Worm (Caenorhabditis elegans) whole organism, L3 larva: Measurements from ENCODE around the gene irld-2.

Experiments used
- R02D3.7 ChIP-seq: fragments of 150-350 bp; optimal IDR thresholded peaks from 2 replicates; lab custom pipeline; 2014; ENCODE audit warnings: missing biosample characterization, missing genetic modification characterization
- ZK546.5 ChIP-seq: sonication (generic microtip); optimal IDR thresholded peaks from 2 replicates; lab custom pipeline; 2017; ENCODE audit warnings: missing biosample characterization, missing genetic modification characterization
- aly-2 ChIP-seq: fragments of 150-350 bp; optimal IDR thresholded peaks from 2 replicates; lab custom pipeline; 2014; ENCODE audit warnings: missing biosample characterization, missing genetic modification characterization
- ama-1 ChIP-seq: fragments of 150-350 bp; optimal IDR thresholded peaks from 2 replicates; lab custom pipeline; 2018
- ceh-16 ChIP-seq: sonication (generic microtip); optimal IDR thresholded peaks from 2 replicates; lab custom pipeline; 2017; ENCODE audit warnings: missing biosample characterization, missing genetic modification characterization
- ceh-9 ChIP-seq: sonication (generic microtip); optimal IDR thresholded peaks from 2 replicates; lab custom pipeline; 2018; ENCODE audit warnings: missing biosample characterization, missing genetic modification characterization
- daf-12 ChIP-seq: fragments of 150-350 bp; optimal IDR thresholded peaks from 2 replicates; lab custom pipeline; 2014; ENCODE audit warnings: missing biosample characterization, missing genetic modification reagents, missing genetic modification characterization
- egl-27 ChIP-seq: sonication (generic microtip); optimal IDR thresholded peaks from 4 replicates; lab custom pipeline; 2017; ENCODE audit warnings: missing biosample characterization, missing genetic modification reagents, missing genetic modification characterization
- egl-5 ChIP-seq: fragments of 150-350 bp; optimal IDR thresholded peaks from 2 replicates; lab custom pipeline; 2017; ENCODE audit warnings: missing biosample characterization, missing genetic modification reagents, missing genetic modification characterization, inconsistent platforms
- elt-1 ChIP-seq: fragments of 150-350 bp; optimal IDR thresholded peaks from 2 replicates; lab custom pipeline; 2014; ENCODE audit warnings: missing biosample characterization, missing genetic modification characterization
- elt-2 ChIP-seq: sonication (generic microtip); optimal IDR thresholded peaks from 2 replicates; lab custom pipeline; 2016; ENCODE audit warnings: missing genetic modification reagents, mild to moderate bottlenecking, missing genetic modification characterization, missing compliant biosample characterization
- elt-3 ChIP-seq, 3 experiments: fragments of 150-350 bp in 1 of 3; sonication (generic microtip) in 2 of 3; optimal IDR thresholded peaks; 2 replicates in 2 of 3; 4 replicates in 1 of 3; lab custom pipeline; 2014 to 2017; ENCODE audit warnings: missing biosample characterization in 3 of 3, missing genetic modification characterization in 3 of 3
- fkh-2 ChIP-seq: fragments of 150-350 bp; optimal IDR thresholded peaks from 2 replicates; lab custom pipeline; 2014; ENCODE audit warnings: missing biosample characterization, missing genetic modification reagents, missing genetic modification characterization
- fos-1 ChIP-seq: fragments of 150-350 bp; optimal IDR thresholded peaks from 2 replicates; lab custom pipeline; 2014; ENCODE audit warnings: missing biosample characterization, missing genetic modification characterization
- hmg-11 ChIP-seq: sonication (generic microtip); optimal IDR thresholded peaks from 2 replicates; lab custom pipeline; 2016; ENCODE audit warnings: missing genetic modification characterization, missing compliant biosample characterization
- jun-1 ChIP-seq: fragments of 150-350 bp; optimal IDR thresholded peaks from 2 replicates; lab custom pipeline; 2014; ENCODE audit warnings: missing biosample characterization, missing genetic modification reagents, missing genetic modification characterization
- lin-15B ChIP-seq: fragments of 150-350 bp; optimal IDR thresholded peaks from 2 replicates; lab custom pipeline; 2014; ENCODE audit warnings: missing biosample characterization, missing genetic modification characterization
- lin-39 ChIP-seq: fragments of 150-350 bp; optimal IDR thresholded peaks from 2 replicates; lab custom pipeline; 2018; ENCODE audit warnings: missing biosample characterization, missing genetic modification reagents, missing genetic modification characterization
- mdl-1 ChIP-seq: fragments of 150-350 bp; optimal IDR thresholded peaks from 2 replicates; lab custom pipeline; 2014; ENCODE audit warnings: missing biosample characterization, missing genetic modification characterization
- nfya-1 ChIP-seq: sonication (generic microtip); optimal IDR thresholded peaks from 2 replicates; lab custom pipeline; 2017; ENCODE audit warnings: missing genetic modification characterization, mild to moderate bottlenecking, missing compliant biosample characterization, antibody characterized with exemption, moderate library complexity; ENCODE audit not compliant: insufficient read depth
- nhr-11 ChIP-seq: fragments of 150-350 bp; optimal IDR thresholded peaks from 2 replicates; lab custom pipeline; 2014; ENCODE audit warnings: missing biosample characterization, missing genetic modification characterization
- nhr-12 ChIP-seq: fragments of 150-350 bp; optimal IDR thresholded peaks from 2 replicates; lab custom pipeline; 2014; ENCODE audit warnings: missing biosample characterization, missing genetic modification characterization
- nhr-23 ChIP-seq: fragments of 150-350 bp; optimal IDR thresholded peaks from 2 replicates; lab custom pipeline; 2014; ENCODE audit warnings: missing biosample characterization, missing genetic modification reagents, missing genetic modification characterization
- nhr-237 ChIP-seq: fragments of 150-350 bp; optimal IDR thresholded peaks from 2 replicates; lab custom pipeline; 2014; ENCODE audit warnings: missing biosample characterization, missing genetic modification characterization
- nhr-25 ChIP-seq: sonication (generic microtip); optimal IDR thresholded peaks from 2 replicates; lab custom pipeline; 2017; ENCODE audit warnings: missing biosample characterization, missing genetic modification characterization
- nhr-76 ChIP-seq: fragments of 150-350 bp; sonication (generic microtip); optimal IDR thresholded peaks from 5 replicates; lab custom pipeline; 2014; ENCODE audit warnings: missing biosample characterization, missing genetic modification characterization
- nhr-77 ChIP-seq: fragments of 150-350 bp; optimal IDR thresholded peaks from 2 replicates; lab custom pipeline; 2014; ENCODE audit warnings: missing biosample characterization, missing genetic modification characterization
- pha-4 ChIP-seq: fragments of 150-350 bp; optimal IDR thresholded peaks from 2 replicates; lab custom pipeline; 2014; ENCODE audit warnings: missing biosample characterization, missing genetic modification reagents, missing genetic modification characterization
- pqm-1 ChIP-seq: fragments of 150-350 bp; optimal IDR thresholded peaks from 2 replicates; lab custom pipeline; 2017; ENCODE audit warnings: missing biosample characterization, missing genetic modification characterization, inconsistent platforms
- sea-2 ChIP-seq: fragments of 150-350 bp; sonication (generic microtip); optimal IDR thresholded peaks from 4 replicates; lab custom pipeline; 2014; ENCODE audit warnings: missing biosample characterization, missing genetic modification reagents, missing genetic modification characterization
- skn-1 ChIP-seq: fragments of 150-350 bp; optimal IDR thresholded peaks from 2 replicates; lab custom pipeline; 2014; ENCODE audit warnings: missing biosample characterization, missing genetic modification characterization
- snpc-4 ChIP-seq: fragments of 150-350 bp; optimal IDR thresholded peaks from 2 replicates; lab custom pipeline; 2014; ENCODE audit warnings: missing biosample characterization, missing genetic modification characterization
- tbx-2 ChIP-seq: sonication (generic microtip); optimal IDR thresholded peaks from 2 replicates; lab custom pipeline; 2016; ENCODE audit warnings: mild to moderate bottlenecking, missing genetic modification characterization, missing compliant biosample characterization
- unc-39 ChIP-seq: sonication (generic microtip); optimal IDR thresholded peaks from 4 replicates; lab custom pipeline; 2017; ENCODE audit warnings: missing biosample characterization, missing genetic modification characterization
- unc-62 ChIP-seq: fragments of 150-350 bp; sonication (generic microtip); optimal IDR thresholded peaks from 4 replicates; lab custom pipeline; 2014; ENCODE audit warnings: missing biosample characterization, missing genetic modification reagents, missing genetic modification characterization
- zag-1 ChIP-seq: fragments of 150-350 bp; optimal IDR thresholded peaks from 2 replicates; lab custom pipeline; 2014; ENCODE audit warnings: missing biosample characterization, missing genetic modification characterization
- ztf-11 ChIP-seq: fragments of 150-350 bp; optimal IDR thresholded peaks from 2 replicates; lab custom pipeline; 2014; ENCODE audit warnings: missing biosample characterization, missing genetic modification characterization
- ztf-4 ChIP-seq: fragments of 150-350 bp; optimal IDR thresholded peaks from 2 replicates; lab custom pipeline; 2014; ENCODE audit warnings: missing biosample characterization, missing genetic modification characterization

The irld-2 gene

ce11 chrX:13417479-13417878 lies 22.6 kb upstream of the irld-2 start:
- no peak for TF ChIP-seq ceh-16 (tag; lab: Kevin White, UChicago)
- no peak for TF ChIP-seq unc-39
- no peak for TF ChIP-seq ztf-11 (tag; lab: Kevin White, UChicago)
- TF ChIP-seq R02D3.7 = no peak
- TF ChIP-seq nhr-25 (tag; lab: Kevin White, UChicago) = no peak
- no peak for TF ChIP-seq zag-1 (tag; lab: Kevin White, UChicago)
- no peak for TF ChIP-seq pqm-1
- TF ChIP-seq nfya-1 = no peak
- TF ChIP-seq ama-1 = no peak
- no peak for TF ChIP-seq elt-2
- no peak for TF ChIP-seq nhr-77 (tag; lab: Kevin White, UChicago)
- TF ChIP-seq pha-4 (tag; lab: Kevin White, UChicago) = no peak
- no peak for TF ChIP-seq nhr-23 (tag; lab: Kevin White, UChicago)
- no peak for TF ChIP-seq ztf-4 (tag; lab: Kevin White, UChicago)
- TF ChIP-seq daf-12 = no peak
- no peak for TF ChIP-seq unc-62
- TF ChIP-seq elt-1 (tag; lab: Kevin White, UChicago) = no peak
- TF ChIP-seq elt-3 (tag; optimal IDR thresholded peaks at IDR 0.05; lab: Kevin White, UChicago) = no peak
- TF ChIP-seq aly-2 (tag; lab: Kevin White, UChicago) = no peak
- TF ChIP-seq tbx-2 (tag; lab: Kevin White, UChicago) = no peak

ce11 chrX:13415722-13416121 lies 20.9 kb upstream of the irld-2 start, which contains the start of gene C29F7.2:
Gene C29F7.2 (plus strand): TSS chrX:13416078.
- no peak for TF ChIP-seq nhr-12 (tag; lab: Kevin White, UChicago)
- peak; percentile 64 for TF ChIP-seq pha-4 (tag; lab: Kevin White, UChicago)
- TF ChIP-seq elt-2 = peak; percentile 94
- TF ChIP-seq pqm-1 = peak; percentile 95
- peak; percentile 31 for TF ChIP-seq jun-1 (tag; lab: Kevin White, UChicago)
- TF ChIP-seq, all 47 proteins: peak for 4

- peak; percentile 41 for TF ChIP-seq lin-39 (tag; lab: Kevin White, UChicago)
- TF ChIP-seq pha-4 (tag; lab: Kevin White, UChicago) = peak; percentile 69
- TF ChIP-seq mdl-1 = no peak
- TF ChIP-seq snpc-4 (tag; lab: Kevin White, UChicago) = no peak
- no peak for TF ChIP-seq nhr-237 (tag; lab: Kevin White, UChicago)
- TF ChIP-seq elt-1 (tag; lab: Kevin White, UChicago) = no peak
- TF ChIP-seq nhr-11 (tag; lab: Kevin White, UChicago) = no peak
- TF ChIP-seq ceh-9 = no peak
- peak; percentile 67 for TF ChIP-seq hmg-11
- TF ChIP-seq ztf-4 (tag; lab: Kevin White, UChicago) = no peak
- no peak for TF ChIP-seq sea-2 (GFP tag; lab: Kevin White, UChicago)
- TF ChIP-seq nhr-76 (tag; lab: Kevin White, UChicago) = no peak
- no peak for TF ChIP-seq nfya-1
- no peak for TF ChIP-seq egl-5 (tag; lab: Kevin White, UChicago)
- no peak for TF ChIP-seq fkh-2 (tag; lab: Kevin White, UChicago)
- no peak for TF ChIP-seq nhr-25 (tag; lab: Kevin White, UChicago)
- TF ChIP-seq pqm-1 = peak; percentile 41
- no peak for TF ChIP-seq lin-15B (tag; lab: Kevin White, UChicago)
- TF ChIP-seq unc-39 = no peak
- TF ChIP-seq egl-27 (tag; lab: Kevin White, UChicago) = no peak
- no peak for TF ChIP-seq R02D3.7
- TF ChIP-seq fos-1 (tag; lab: Kevin White, UChicago) = no peak
- TF ChIP-seq ZK546.5 = no peak
- peak; percentile 6 for TF ChIP-seq nhr-23 (tag; lab: Kevin White, UChicago)
- peak; percentile 43 for TF ChIP-seq elt-2
- no peak for TF ChIP-seq skn-1
Measured at ce11 chrX:13414974-13415373, 20.1 kb upstream of the irld-2 start.

- peak; percentile 70 for TF ChIP-seq elt-2
- TF ChIP-seq egl-27 (tag; lab: Kevin White, UChicago) = no peak
Measured at ce11 chrX:13412307-13412706, 17.4 kb upstream of the irld-2 start.
